Fruit fly (Drosophila melanogaster): ENCODE results near the gene Lkb1.

The Lkb1 gene

dm6 chr3R:13686371-13687211 lies 10.2 kb downstream of the Lkb1 start, which contains the start of gene omd (continued):
- TF ChIP-seq Fer1 (GFP tag; optimal IDR thresholded peaks at IDR 0.05) (peak; percentile 78), HLHmδ (GFP tag; optimal IDR thresholded peaks at IDR 0.05) (peak; percentile 30), CG3995 (GFP tag; optimal IDR thresholded peaks at IDR 0.05) (no peak), CG13287 (GFP tag; IDR thresholded peaks at IDR 0.05; ENCODE audit: partially characterized antibody) (0 out of 2 replicates have a peak, but pooled peaks have one; percentile 23), CG4360 (GFP tag; IDR thresholded peaks at IDR 0.05) (peak; percentile 62), CG6854 (GFP tag; optimal IDR thresholded peaks at IDR 0.05) (peak; percentile 72), MBD-R2 (GFP tag; IDR thresholded peaks at IDR 0.05) (peak; percentile 37; the same call in 1 of the 2 replicates), chn (GFP tag; optimal IDR thresholded peaks at IDR 0.05) (peak; percentile 43), CG11723 (GFP tag; optimal IDR thresholded peaks at IDR 0.05) (no peak), Hand (GFP tag; optimal IDR thresholded peaks at IDR 0.05) (peak; percentile 41), tio (GFP tag; optimal IDR thresholded peaks at IDR 0.05) (no peak), CG18764 (GFP tag; optimal IDR thresholded peaks at IDR 0.05) (peak; percentile 44), H15 (GFP tag; IDR thresholded peaks at IDR 0.05) (0 out of 3 replicates have a peak, but pooled peaks have one; percentile 23), CG1602 (GFP tag; optimal IDR thresholded peaks at IDR 0.05) (peak; percentile 19), ATbp (GFP tag; optimal IDR thresholded peaks at IDR 0.05) (peak; percentile 89), Nf-YA (GFP tag; IDR thresholded peaks at IDR 0.05) (peak; percentile 68; the same call in 1 of the 2 replicates), Tbp (GFP tag; optimal IDR thresholded peaks at IDR 0.05) (no peak), Spps (tag; optimal IDR thresholded peaks at IDR 0.05) (no peak), CG17568 (GFP tag; optimal IDR thresholded peaks at IDR 0.05) (no peak), cato (GFP tag; optimal IDR thresholded peaks at IDR 0.05; ENCODE audit: borderline replicate concordance) (peak; percentile 33), CG2199 (GFP tag; IDR thresholded peaks at IDR 0.05) (peak; percentile 94), CG11696 (GFP tag; IDR thresholded peaks at IDR 0.05) (no peak), Sox100B (GFP tag; optimal IDR thresholded peaks at IDR 0.05) (peak; percentile 70), Atf6 (GFP tag; IDR thresholded peaks at IDR 0.05) (peak; percentile 80), CG30403 (GFP tag; optimal IDR thresholded peaks at IDR 0.05) (peak; percentile 9), dmrt99B (tag; optimal IDR thresholded peaks at IDR 0.05) (no peak), Ssrp (tag; optimal IDR thresholded peaks at IDR 0.05) (no peak), CG7556 (GFP tag; optimal IDR thresholded peaks at IDR 0.05) (no peak), dm (GFP tag; optimal IDR thresholded peaks at IDR 0.05) (no peak), lov (optimal IDR thresholded peaks at IDR 0.05) (no peak), lov (GFP tag; IDR thresholded peaks at IDR 0.05) (peak; percentile 80), lola (GFP tag; optimal IDR thresholded peaks at IDR 0.05) (peak in 1 of 3 experiments; percentile 55), CG2120 (GFP tag; optimal IDR thresholded peaks at IDR 0.05) (peak; percentile 53), CG3847 (GFP tag; IDR thresholded peaks at IDR 0.05) (0 out of 2 replicates have a peak, but pooled peaks have one; percentile 15), CG14014 (GFP tag; IDR thresholded peaks at IDR 0.05) (peak; percentile 55; the same call in 1 of the 2 replicates), Mrtf (GFP tag; IDR thresholded peaks at IDR 0.05) (0 out of 3 replicates have a peak, but pooled peaks have one; percentile 7), sens-2 (GFP tag; IDR thresholded peaks at IDR 0.05) (0 out of 2 replicates have a peak, but pooled peaks have one; percentile 30), CG14667 (GFP tag; IDR thresholded peaks at IDR 0.05) (no peak), bigmax (GFP tag; optimal IDR thresholded peaks at IDR 0.05) (no peak), crol (GFP tag; IDR thresholded peaks at IDR 0.05) (peak; percentile 75), seq (GFP tag; IDR thresholded peaks at IDR 0.05) (peak; percentile 51), bab2 (GFP tag; optimal IDR thresholded peaks at IDR 0.05) (peak; percentile 79), Mes4 (GFP tag; optimal IDR thresholded peaks at IDR 0.05) (peak; percentile 45), CG10366 (GFP tag; IDR thresholded peaks at IDR 0.05) (peak; percentile 47), wdn (GFP tag; IDR thresholded peaks at IDR 0.05) (peak; percentile 53), Aef1 (GFP tag; IDR thresholded peaks at IDR 0.05) (peak; percentile 44; the same call in 2 of the 3 replicates), bcd (GFP tag; optimal IDR thresholded peaks at IDR 0.05) (peak; percentile 70), pan (optimal IDR thresholded peaks at IDR 0.05) (no peak), pan (GFP tag; optimal IDR thresholded peaks at IDR 0.05 in 1 of 2, IDR thresholded peaks at IDR 0.05 in 1 of 2) (peak in 1 of 2 experiments; percentile 43)

All from whole organism, embryonic.